Worm (Caenorhabditis elegans) whole organism, mixed stage, embryonic: Measurements from ENCODE around the gene sex-1.

Source experiments
- bed-3 ChIP-seq: fragments of 200-800 bp; sonication (Bioruptor generic); optimal IDR thresholded peaks from 3 replicates; lab custom pipeline; 2018; ENCODE audit warnings: mild to moderate bottlenecking, missing genetic modification characterization, moderate library complexity, missing compliant biosample characterization
- blmp-1 ChIP-seq: fragments of 150-350 bp; optimal IDR thresholded peaks from 2 replicates; lab custom pipeline; 2014; ENCODE audit warnings: missing biosample characterization, missing genetic modification characterization
- ceh-43 ChIP-seq: fragments of 200-800 bp; sonication (Bioruptor generic); optimal IDR thresholded peaks from 2 replicates; lab custom pipeline; 2018; ENCODE audit warnings: mild to moderate bottlenecking, missing genetic modification characterization, moderate library complexity, missing compliant biosample characterization
- ces-1 ChIP-seq: fragments of 150-350 bp; optimal IDR thresholded peaks from 2 replicates; lab custom pipeline; 2014; ENCODE audit warnings: missing biosample characterization, missing genetic modification reagents, missing genetic modification characterization
- cnd-1 ChIP-seq: fragments of 200-800 bp; sonication (Bioruptor generic); optimal IDR thresholded peaks from 2 replicates; lab custom pipeline; 2018; ENCODE audit warnings: mild to moderate bottlenecking, missing genetic modification characterization, missing compliant biosample characterization
- drap-1 ChIP-seq: fragments of 200-800 bp; sonication (Bioruptor generic); optimal IDR thresholded peaks from 3 replicates; lab custom pipeline; 2018; ENCODE audit warnings: mild to moderate bottlenecking, missing genetic modification characterization, missing compliant biosample characterization
- elt-1 ChIP-seq: sonication (generic microtip); optimal IDR thresholded peaks from 2 replicates; lab custom pipeline; 2017; ENCODE audit warnings: missing genetic modification characterization, mild to moderate bottlenecking, missing compliant biosample characterization, antibody characterized with exemption, moderate library complexity, borderline replicate concordance; ENCODE audit not compliant: insufficient read depth
- elt-3 ChIP-seq: fragments of 150-350 bp; optimal IDR thresholded peaks from 2 replicates; lab custom pipeline; 2014; ENCODE audit warnings: missing biosample characterization, missing genetic modification characterization
- flh-1 ChIP-seq: fragments of 200-800 bp; sonication (Bioruptor generic); optimal IDR thresholded peaks from 2 replicates; lab custom pipeline; 2018; ENCODE audit warnings: mild to moderate bottlenecking, missing genetic modification characterization, moderate library complexity, missing compliant biosample characterization
- ham-2 ChIP-seq: fragments of 200-800 bp; sonication (Bioruptor generic); optimal IDR thresholded peaks from 2 replicates; lab custom pipeline; 2018; ENCODE audit warnings: mild to moderate bottlenecking, missing genetic modification characterization, missing compliant biosample characterization
- hlh-1 ChIP-seq: fragments of 150-350 bp; optimal IDR thresholded peaks from 2 replicates; lab custom pipeline; 2014; ENCODE audit warnings: missing biosample characterization, missing genetic modification reagents, missing genetic modification characterization
- lin-13 ChIP-seq: fragments of 150-350 bp; optimal IDR thresholded peaks from 2 replicates; lab custom pipeline; 2014; ENCODE audit warnings: missing biosample characterization, missing genetic modification characterization
- lsy-2 ChIP-seq: fragments of 150-350 bp; optimal IDR thresholded peaks from 2 replicates; lab custom pipeline; 2014; ENCODE audit warnings: missing biosample characterization, missing genetic modification characterization
- mab-5 ChIP-seq: fragments of 150-350 bp; optimal IDR thresholded peaks from 2 replicates; lab custom pipeline; 2014; ENCODE audit warnings: missing biosample characterization, missing genetic modification characterization
- mep-1 ChIP-seq: fragments of 150-350 bp; optimal IDR thresholded peaks from 2 replicates; lab custom pipeline; 2017; ENCODE audit warnings: missing biosample characterization, missing genetic modification reagents, missing genetic modification characterization, inconsistent platforms
- mls-2 ChIP-seq: sonication (generic microtip); optimal IDR thresholded peaks from 2 replicates; lab custom pipeline; 2016; ENCODE audit warnings: mild to moderate bottlenecking, missing genetic modification characterization, moderate library complexity, missing compliant biosample characterization
- nhr-12 ChIP-seq: fragments of 150-350 bp; optimal IDR thresholded peaks from 2 replicates; lab custom pipeline; 2014; ENCODE audit warnings: missing biosample characterization, missing genetic modification characterization
- nhr-2 ChIP-seq: fragments of 150-350 bp; optimal IDR thresholded peaks from 2 replicates; lab custom pipeline; 2014; ENCODE audit warnings: missing biosample characterization, missing genetic modification characterization
- nhr-237 ChIP-seq: fragments of 150-350 bp; optimal IDR thresholded peaks from 2 replicates; lab custom pipeline; 2014; ENCODE audit warnings: missing biosample characterization, missing genetic modification characterization
- nhr-76 ChIP-seq: sonication (generic microtip); optimal IDR thresholded peaks from 2 replicates; lab custom pipeline; 2017; ENCODE audit warnings: missing biosample characterization, missing genetic modification characterization
- pha-4 ChIP-seq: fragments of 150-350 bp; optimal IDR thresholded peaks from 2 replicates; lab custom pipeline; 2018; ENCODE audit warnings: missing biosample characterization, missing genetic modification reagents, missing genetic modification characterization
- sem-2 ChIP-seq: fragments of 200-800 bp; sonication (Bioruptor generic); optimal IDR thresholded peaks from 2 replicates; lab custom pipeline; 2018; ENCODE audit warnings: mild to moderate bottlenecking, missing genetic modification characterization, missing compliant biosample characterization
- sptf-1 ChIP-seq: sonication (generic microtip); optimal IDR thresholded peaks from 2 replicates; lab custom pipeline; 2017; ENCODE audit warnings: mild to moderate bottlenecking, missing genetic modification characterization, moderate library complexity, missing compliant biosample characterization
- unc-62 ChIP-seq: fragments of 150-350 bp; optimal IDR thresholded peaks from 2 replicates; lab custom pipeline; 2014; ENCODE audit warnings: missing biosample characterization, missing genetic modification reagents, missing genetic modification characterization
- zip-8 ChIP-seq: fragments of 150-350 bp; optimal IDR thresholded peaks from 2 replicates; lab custom pipeline; 2014; ENCODE audit warnings: missing biosample characterization, missing genetic modification characterization

The sex-1 gene

DNA sequence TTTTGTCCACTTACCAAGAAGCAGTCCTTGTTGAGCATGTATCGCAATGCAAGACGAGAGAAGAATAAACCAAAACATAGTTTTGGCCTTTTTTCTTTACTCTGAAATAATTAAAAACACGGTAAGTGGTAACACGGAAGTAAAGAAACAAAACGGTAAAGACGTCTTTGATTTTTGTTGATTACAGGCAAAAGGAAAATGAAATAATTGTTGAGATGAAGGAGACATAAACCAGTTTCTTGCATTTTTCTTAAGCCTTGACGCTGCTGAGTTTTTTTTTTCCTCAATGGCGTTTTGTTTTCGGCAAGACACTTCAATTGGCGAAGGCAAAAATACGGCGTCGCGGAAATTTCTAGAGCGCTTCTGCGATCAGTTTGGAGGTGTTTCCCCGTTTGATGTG lies 31.6 kb upstream of the sex-1 start, which contains the start of gene zipt-13:
Gene zipt-13 (minus strand): TSS at position 101 of the 400 bp plus-strand sequence.
- no peak for TF ChIP-seq blmp-1
- TF ChIP-seq lin-13 (tag; lab: Kevin White, UChicago): no peak
- TF ChIP-seq pha-4 (tag; lab: Kevin White, UChicago): no peak
- no peak for TF ChIP-seq mls-2 (tag; lab: Kevin White, UChicago)
- no peak for TF ChIP-seq hlh-1
- TF ChIP-seq ces-1 (GFP tag; lab: Kevin White, UChicago): no peak
- TF ChIP-seq elt-3 (tag; lab: Kevin White, UChicago): no peak
- no peak for TF ChIP-seq elt-1 (tag; lab: Kevin White, UChicago)
- TF ChIP-seq mep-1 (tag; lab: Kevin White, UChicago): no peak
- TF ChIP-seq flh-1: no peak
- no peak for TF ChIP-seq nhr-237 (tag; lab: Kevin White, UChicago)
- no peak for TF ChIP-seq nhr-2 (tag; lab: Kevin White, UChicago)
- no peak for TF ChIP-seq ceh-43 (GFP tag; lab: Kevin White, UChicago)
- no peak for TF ChIP-seq sptf-1 (tag; lab: Kevin White, UChicago)
- no peak for TF ChIP-seq drap-1 (GFP tag; lab: Kevin White, UChicago)
- TF ChIP-seq nhr-76 (tag; lab: Kevin White, UChicago): no peak
- no peak for TF ChIP-seq unc-62
- TF ChIP-seq nhr-12 (tag; lab: Kevin White, UChicago): no peak

DNA sequence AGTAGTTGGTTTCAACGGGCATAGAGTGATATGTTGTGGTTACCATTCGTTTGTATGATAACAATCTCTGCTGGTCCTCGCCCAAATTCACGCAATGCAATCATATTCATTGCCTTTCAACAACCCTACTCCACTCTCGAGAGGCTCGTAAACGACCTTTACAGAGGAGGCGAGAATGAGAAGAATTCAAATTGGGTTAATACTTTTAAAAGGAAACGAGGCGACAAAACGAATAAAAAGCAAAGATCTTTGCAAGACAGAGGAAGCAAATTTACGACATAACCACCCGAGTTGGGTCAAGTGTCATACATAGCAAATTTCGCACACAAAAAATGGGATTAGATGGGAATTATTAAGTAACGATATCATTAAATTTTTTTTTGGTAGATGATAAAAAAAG lies 27.2 kb upstream of the sex-1 start:
- TF ChIP-seq lin-13 (tag; lab: Kevin White, UChicago): no peak
- peak; percentile 37 for TF ChIP-seq ces-1 (GFP tag; lab: Kevin White, UChicago)
- TF ChIP-seq sem-2 (GFP tag; lab: Kevin White, UChicago): no peak
- TF ChIP-seq, all 35 proteins: peak for 1

DNA sequence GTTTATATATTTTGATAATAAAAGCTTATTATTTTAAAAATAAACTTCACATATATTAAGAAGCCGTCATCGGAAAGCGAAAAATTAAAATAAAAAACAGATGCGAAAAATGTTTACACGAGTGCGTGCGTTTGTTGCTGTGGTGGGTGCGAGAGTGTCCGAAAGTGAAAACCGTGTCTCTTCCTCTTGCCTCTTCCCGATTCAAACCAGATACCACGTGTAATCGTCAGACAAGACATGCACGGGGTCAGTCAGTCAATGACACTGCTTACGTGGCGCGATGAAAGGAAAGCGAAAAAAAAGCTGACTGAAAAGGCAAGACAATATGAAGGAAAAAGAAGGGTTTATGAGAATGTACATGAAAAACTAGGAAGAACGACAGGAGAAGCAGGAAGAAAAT lies 25.7 kb upstream of the sex-1 start:
- no peak for TF ChIP-seq elt-1 (tag; lab: Kevin White, UChicago)
- TF ChIP-seq blmp-1: peak; percentile 82
- no peak for TF ChIP-seq elt-3 (tag; lab: Kevin White, UChicago)
- TF ChIP-seq ceh-43 (GFP tag; lab: Kevin White, UChicago): no peak
- TF ChIP-seq, all 35 proteins: peak for 1

DNA sequence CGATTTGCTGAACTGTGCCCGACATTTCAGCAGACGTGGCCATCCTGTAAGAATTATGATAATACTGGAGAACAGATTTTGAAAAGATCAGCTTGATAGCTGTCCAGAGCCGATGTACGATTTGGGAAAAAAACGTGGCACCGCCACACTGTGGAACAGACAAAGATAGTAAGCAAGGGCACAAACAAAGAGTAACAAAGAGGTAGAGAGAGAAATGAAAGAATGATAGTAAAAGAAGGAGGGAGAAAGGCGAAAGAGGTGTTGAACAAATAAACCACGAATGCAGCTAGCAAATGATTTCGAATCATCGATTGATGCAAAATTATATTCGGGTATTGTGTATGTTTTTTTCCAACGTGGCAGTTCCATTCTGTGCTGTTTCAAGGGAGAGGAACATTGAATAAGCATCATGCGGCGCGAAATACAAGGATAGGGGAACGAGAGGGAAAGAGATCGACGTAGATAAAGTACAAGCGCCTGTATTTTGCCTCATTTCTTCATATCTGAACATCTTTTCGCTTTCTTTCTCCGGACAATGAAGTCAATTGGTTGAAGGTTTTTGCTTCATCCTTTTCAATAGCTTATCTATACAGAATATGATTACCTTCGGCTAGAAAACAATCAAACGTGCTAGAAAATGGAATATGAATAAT lies 23.0 kb upstream of the sex-1 start, which contains the start of gene C14H10.3:
Gene C14H10.3 (minus strand): TSS at position 44 of the 653 bp plus-strand sequence.
- TF ChIP-seq elt-1 (tag; lab: Kevin White, UChicago) (peak; percentile 62), sem-2 (GFP tag; lab: Kevin White, UChicago) (no peak), ham-2 (GFP tag; lab: Kevin White, UChicago) (peak; percentile 16)

DNA sequence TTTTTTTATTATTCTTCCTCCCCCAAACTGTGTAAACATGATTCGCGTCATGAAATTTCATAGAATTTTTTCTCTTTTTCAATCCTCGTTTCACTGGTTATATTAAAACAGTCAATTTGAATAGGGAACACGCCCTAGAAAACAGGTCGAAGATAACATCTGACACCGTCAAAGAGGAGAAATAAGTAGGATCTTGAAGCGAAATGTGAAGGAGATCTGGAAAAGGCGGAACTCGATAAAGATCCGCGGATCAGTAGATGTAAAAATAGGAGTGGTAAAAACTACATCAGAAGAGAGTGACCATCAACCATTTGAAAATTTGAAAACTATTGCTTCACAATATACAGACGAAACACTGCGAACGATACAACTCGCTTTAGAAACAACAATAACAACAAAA lies 22.0 kb upstream of the sex-1 start:
- no peak for TF ChIP-seq pha-4 (tag; lab: Kevin White, UChicago)
- TF ChIP-seq elt-1 (tag; lab: Kevin White, UChicago): peak; percentile 50
- TF ChIP-seq zip-8 (tag; lab: Kevin White, UChicago): no peak
- TF ChIP-seq mab-5 (tag; lab: Kevin White, UChicago): no peak
- no peak for TF ChIP-seq drap-1 (GFP tag; lab: Kevin White, UChicago)

DNA sequence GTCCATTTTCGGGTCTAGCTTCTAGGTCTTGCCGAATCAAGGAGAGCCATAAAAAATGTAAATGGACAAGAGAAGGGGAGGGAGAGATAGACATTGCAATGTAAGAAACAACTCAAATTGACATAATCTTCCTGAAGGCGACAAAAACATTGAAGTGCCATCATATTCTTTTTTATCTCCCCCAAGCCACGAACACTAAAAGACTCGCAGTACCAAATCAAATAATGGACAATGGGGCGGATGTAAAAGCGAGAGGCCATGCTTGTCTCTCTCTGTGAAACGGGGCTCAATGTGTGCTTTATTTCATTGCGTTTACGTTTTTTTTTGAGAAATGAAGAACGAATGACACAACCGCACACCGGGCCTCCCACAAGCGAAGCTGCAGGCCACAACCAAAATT lies 20.6 kb upstream of the sex-1 start:
- TF ChIP-seq flh-1 (no peak), pha-4 (tag; lab: Kevin White, UChicago) (no peak), mep-1 (tag; lab: Kevin White, UChicago) (no peak), nhr-76 (tag; lab: Kevin White, UChicago) (no peak), nhr-12 (tag; lab: Kevin White, UChicago) (no peak), cnd-1 (tag; lab: Kevin White, UChicago) (no peak)

DNA sequence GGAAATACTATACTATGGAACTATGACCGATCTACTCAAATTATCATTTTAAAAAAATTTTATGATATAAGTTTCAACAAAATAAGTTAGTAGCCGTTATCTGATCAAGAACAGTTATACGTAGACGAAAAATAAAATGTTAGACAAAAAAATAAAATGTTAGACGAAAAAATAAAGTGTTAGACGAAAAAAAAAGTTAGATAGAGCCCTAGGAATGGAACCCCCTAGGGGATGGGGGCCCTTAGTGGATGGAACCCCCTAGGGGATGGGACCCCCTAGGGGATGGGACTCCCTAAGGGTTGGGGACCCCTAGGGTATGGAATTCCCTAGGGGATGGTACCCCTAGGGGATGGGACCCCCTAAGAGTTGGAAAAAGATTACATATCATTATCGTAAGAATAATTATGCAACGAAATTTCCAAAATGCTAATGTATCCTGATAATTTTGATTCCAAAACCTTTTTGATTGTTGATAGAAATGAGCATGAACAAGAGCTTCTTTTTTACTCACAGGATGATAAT lies 14.0 kb upstream of the sex-1 start:
- TF ChIP-seq bed-3 (GFP tag; lab: Kevin White, UChicago): no peak
- no peak for TF ChIP-seq nhr-12 (tag; lab: Kevin White, UChicago)
- TF ChIP-seq mab-5 (tag; lab: Kevin White, UChicago): no peak
- TF ChIP-seq lsy-2 (tag; lab: Kevin White, UChicago): no peak
- TF ChIP-seq drap-1 (GFP tag; lab: Kevin White, UChicago): no peak
- no peak for TF ChIP-seq ceh-43 (GFP tag; lab: Kevin White, UChicago)
